Worm (Caenorhabditis elegans) whole organism, L2 larva: ENCODE data around the gene nono-1.
A peak's percentile ranks its signal among the peaks of the same experiment; 100 is the strongest.

Source experiments
- C34F6.9 ChIP-seq: fragments of 150-350 bp; optimal IDR thresholded peaks from 2 replicates; lab custom pipeline; 2014; ENCODE audit warnings: missing biosample characterization, missing genetic modification characterization
- F13H6.1 ChIP-seq: sonication (generic microtip); optimal IDR thresholded peaks from 2 replicates; lab custom pipeline; 2016; ENCODE audit warnings: missing genetic modification characterization, missing compliant biosample characterization
- R02D3.7 ChIP-seq: fragments of 150-350 bp; optimal IDR thresholded peaks from 2 replicates; lab custom pipeline; 2014; ENCODE audit warnings: missing biosample characterization, missing genetic modification characterization
- Y55F3AM.14 ChIP-seq: fragments of 200-800 bp; sonication (Bioruptor generic); optimal IDR thresholded peaks from 2 replicates; lab custom pipeline; 2018; ENCODE audit warnings: mild to moderate bottlenecking, missing genetic modification characterization, missing compliant biosample characterization
- aly-2 ChIP-seq: fragments of 150-350 bp; optimal IDR thresholded peaks from 2 replicates; lab custom pipeline; 2014; ENCODE audit warnings: missing biosample characterization, missing genetic modification characterization
- ama-1 ChIP-seq: fragments of 150-350 bp; optimal IDR thresholded peaks from 2 replicates; lab custom pipeline; 2018; ENCODE audit warnings: inconsistent platforms
- blmp-1 ChIP-seq: sonication (generic microtip); optimal IDR thresholded peaks from 2 replicates; lab custom pipeline; 2017; ENCODE audit warnings: missing genetic modification characterization, mild to moderate bottlenecking, missing compliant biosample characterization, antibody characterized with exemption, moderate library complexity; ENCODE audit not compliant: insufficient read depth
- ceh-82 ChIP-seq: fragments of 150-350 bp; optimal IDR thresholded peaks from 2 replicates; lab custom pipeline; 2014; ENCODE audit warnings: missing biosample characterization, missing genetic modification characterization
- crh-2 ChIP-seq: sonication (generic microtip); optimal IDR thresholded peaks from 2 replicates; lab custom pipeline; 2017; ENCODE audit warnings: missing biosample characterization, missing genetic modification characterization
- egl-27 ChIP-seq: sonication (generic microtip); optimal IDR thresholded peaks from 3 replicates; lab custom pipeline; 2017; ENCODE audit warnings: missing biosample characterization, missing genetic modification reagents, missing genetic modification characterization
- elt-1 ChIP-seq: fragments of 150-350 bp; optimal IDR thresholded peaks from 2 replicates; lab custom pipeline; 2014; ENCODE audit warnings: missing biosample characterization, missing genetic modification characterization
- elt-3 ChIP-seq: sonication (generic microtip); optimal IDR thresholded peaks from 2 replicates; lab custom pipeline; 2017; ENCODE audit warnings: missing biosample characterization, missing genetic modification characterization
- fos-1 ChIP-seq: fragments of 150-350 bp; optimal IDR thresholded peaks from 2 replicates; lab custom pipeline; 2014; ENCODE audit warnings: missing biosample characterization, missing genetic modification characterization
- gmeb-1 ChIP-seq: fragments of 150-350 bp; optimal IDR thresholded peaks from 2 replicates; lab custom pipeline; 2014; ENCODE audit warnings: missing biosample characterization, missing genetic modification characterization
- lin-11 ChIP-seq: fragments of 150-350 bp; sonication (generic microtip); optimal IDR thresholded peaks from 2 replicates; lab custom pipeline; 2014; ENCODE audit warnings: missing biosample characterization, missing genetic modification characterization, inconsistent platforms, mixed read lengths
- lsy-2 ChIP-seq, 2 experiments: fragments of 150-350 bp in 1 of 2; sonication (generic microtip) in 1 of 2; optimal IDR thresholded peaks; 2 replicates each; lab custom pipeline; 2014 to 2017; ENCODE audit warnings: missing biosample characterization in 2 of 2, missing genetic modification characterization in 2 of 2
- mab-5 ChIP-seq: fragments of 150-350 bp; optimal IDR thresholded peaks from 2 replicates; lab custom pipeline; 2014; ENCODE audit warnings: missing biosample characterization, missing genetic modification characterization
- mdl-1 ChIP-seq, 2 experiments: fragments of 150-350 bp in 1 of 2; sonication (generic microtip) in 1 of 2; optimal IDR thresholded peaks; 2 replicates each; lab custom pipeline; 2017; ENCODE audit warnings: missing biosample characterization in 2 of 2, missing genetic modification characterization in 2 of 2
- nhr-10 ChIP-seq: sonication (generic microtip); optimal IDR thresholded peaks from 2 replicates; lab custom pipeline; 2017; ENCODE audit warnings: missing biosample characterization, missing genetic modification characterization
- nhr-12 ChIP-seq: fragments of 150-350 bp; optimal IDR thresholded peaks from 2 replicates; lab custom pipeline; 2014; ENCODE audit warnings: missing biosample characterization, missing genetic modification characterization
- nhr-129 ChIP-seq: fragments of 150-350 bp; optimal IDR thresholded peaks from 2 replicates; lab custom pipeline; 2014; ENCODE audit warnings: missing biosample characterization, missing genetic modification characterization
- nhr-21 ChIP-seq: fragments of 150-350 bp; optimal IDR thresholded peaks from 2 replicates; lab custom pipeline; 2014; ENCODE audit warnings: missing biosample characterization, missing genetic modification characterization
- nhr-23 ChIP-seq: fragments of 150-350 bp; optimal IDR thresholded peaks from 2 replicates; lab custom pipeline; 2014; ENCODE audit warnings: missing biosample characterization, missing genetic modification reagents, missing genetic modification characterization
- nhr-25 ChIP-seq: fragments of 150-350 bp; sonication (generic microtip); optimal IDR thresholded peaks from 3 replicates; lab custom pipeline; 2014; ENCODE audit warnings: missing biosample characterization, missing genetic modification characterization
- nhr-77 ChIP-seq: fragments of 150-350 bp; optimal IDR thresholded peaks from 2 replicates; lab custom pipeline; 2014; ENCODE audit warnings: missing biosample characterization, missing genetic modification characterization
- peb-1 ChIP-seq: fragments of 150-350 bp; optimal IDR thresholded peaks from 2 replicates; lab custom pipeline; 2014; ENCODE audit warnings: missing biosample characterization, missing genetic modification characterization
- sem-4 ChIP-seq: fragments of 150-350 bp; optimal IDR thresholded peaks from 2 replicates; lab custom pipeline; 2014; ENCODE audit warnings: missing biosample characterization, missing genetic modification reagents, missing genetic modification characterization
- skn-1 ChIP-seq: sonication (generic microtip); optimal IDR thresholded peaks from 2 replicates; lab custom pipeline; 2017; ENCODE audit warnings: missing biosample characterization, missing genetic modification characterization
- sma-3 ChIP-seq: sonication (generic microtip); optimal IDR thresholded peaks from 2 replicates; lab custom pipeline; 2016; ENCODE audit warnings: missing genetic modification reagents, missing genetic modification characterization, missing compliant biosample characterization
- sma-9 ChIP-seq, 2 experiments: fragments of 150-350 bp in 1 of 2; sonication (generic microtip) in 1 of 2; optimal IDR thresholded peaks; 2 replicates each; lab custom pipeline; 2014 to 2016; ENCODE audit warnings: missing genetic modification characterization in 2 of 2, mild to moderate bottlenecking in 1 of 2, missing biosample characterization in 1 of 2, missing compliant biosample characterization in 1 of 2, missing genetic modification reagents in 1 of 2, moderate library complexity in 1 of 2
- unc-39 ChIP-seq: fragments of 150-350 bp; optimal IDR thresholded peaks from 2 replicates; lab custom pipeline; 2014; ENCODE audit warnings: missing biosample characterization, missing genetic modification characterization
- unc-55 ChIP-seq: fragments of 150-350 bp; sonication (generic microtip); optimal IDR thresholded peaks from 3 replicates; lab custom pipeline; 2014; ENCODE audit warnings: missing biosample characterization, missing genetic modification reagents, missing genetic modification characterization
- zag-1 ChIP-seq: fragments of 150-350 bp; optimal IDR thresholded peaks from 2 replicates; lab custom pipeline; 2014; ENCODE audit warnings: missing biosample characterization, missing genetic modification characterization
- ztf-1 ChIP-seq: fragments of 200-800 bp; sonication (Bioruptor generic); conservative IDR thresholded peaks from 2 replicates; pipeline ENCODE4 v1.3.6; 2022; ENCODE audit warnings: missing genetic modification characterization, missing compliant biosample characterization
- ztf-11 ChIP-seq: sonication (generic microtip); optimal IDR thresholded peaks from 2 replicates; lab custom pipeline; 2017; ENCODE audit warnings: missing biosample characterization, missing genetic modification characterization

The nono-1 gene

ce11 chrIII:5951589-5952378 lies 6.3 kb downstream of the nono-1 start (continued):
- TF ChIP-seq unc-39 (no peak), F13H6.1 (tag; lab: Kevin White, UChicago) (no peak), ztf-11 (tag; lab: Kevin White, UChicago) (no peak), peb-1 (tag; lab: Kevin White, UChicago) (no peak), aly-2 (no peak), skn-1 (no peak), mdl-1 (tag; optimal IDR thresholded peaks at IDR 0.05; lab: Kevin White, UChicago) (peak; percentile 12 to 43), R02D3.7 (tag; lab: Kevin White, UChicago) (no peak), sma-3 (GFP tag; lab: Kevin White, UChicago) (peak; percentile 69), crh-2 (tag; lab: Kevin White, UChicago) (peak; percentile 25), C34F6.9 (tag; lab: Kevin White, UChicago) (no peak), mab-5 (tag; lab: Kevin White, UChicago) (no peak), nhr-12 (tag; lab: Kevin White, UChicago) (no peak), elt-3 (tag; lab: Kevin White, UChicago) (no peak), egl-27 (tag; lab: Kevin White, UChicago) (no peak), nhr-10 (no peak), nhr-21 (tag; lab: Kevin White, UChicago) (no peak), nhr-23 (tag; lab: Kevin White, UChicago) (no peak), nhr-77 (no peak), lsy-2 (tag; optimal IDR thresholded peaks at IDR 0.05; lab: Kevin White, UChicago) (peak in 1 of 2 experiments; percentile 38), lin-11 (tag; lab: Kevin White, UChicago) (no peak), elt-1 (tag; lab: Kevin White, UChicago) (no peak)

- TF ChIP-seq F13H6.1 (tag; lab: Kevin White, UChicago) = peak; percentile 15
- TF ChIP-seq unc-39 = no peak
- TF ChIP-seq, all 48 proteins: peak for 1
These were observed 7.2 kb downstream of the nono-1 start for ce11 chrIII:5950756-5951345.

- peak in 1 of 2 experiments; percentile 35 for TF ChIP-seq lsy-2 (tag; optimal IDR thresholded peaks at IDR 0.05; lab: Kevin White, UChicago)
- TF ChIP-seq F13H6.1 (tag; lab: Kevin White, UChicago) = peak; percentile 55
- peak; percentile 19 for TF ChIP-seq zag-1 (tag; lab: Kevin White, UChicago)
- TF ChIP-seq nhr-25 (tag; lab: Kevin White, UChicago) = no peak
- no peak for TF ChIP-seq ceh-82 (tag; lab: Kevin White, UChicago)
- TF ChIP-seq sma-9 (GFP tag; optimal IDR thresholded peaks at IDR 0.05; lab: Kevin White, UChicago) = peak; percentile 55
- TF ChIP-seq sma-9 (tag; optimal IDR thresholded peaks at IDR 0.05; lab: Kevin White, UChicago) = no peak
- peak; percentile 33 for TF ChIP-seq ama-1 (lab: Kevin White, UChicago)
- TF ChIP-seq elt-3 (tag; lab: Kevin White, UChicago) = no peak
- TF ChIP-seq nhr-10 = no peak
- peak; percentile 57 for TF ChIP-seq nhr-129 (tag; lab: Kevin White, UChicago)
- peak; percentile 71 for TF ChIP-seq unc-55 (GFP tag; lab: Kevin White, UChicago)
- no peak for TF ChIP-seq blmp-1 (tag; lab: Kevin White, UChicago)
- TF ChIP-seq ztf-1 (GFP tag; lab: Robert Waterston, UW) = no peak
- TF ChIP-seq C34F6.9 (tag; lab: Kevin White, UChicago) = peak; percentile 61
- TF ChIP-seq, all 48 proteins: peak for 8
These were observed 8.2 kb downstream of the nono-1 start for ce11 chrIII:5949817-5950216.

- TF ChIP-seq mab-5 (tag; lab: Kevin White, UChicago) (no peak), nhr-21 (tag; lab: Kevin White, UChicago) (no peak), Y55F3AM.14 (GFP tag; lab: Kevin White, UChicago) (no peak), nhr-129 (tag; lab: Kevin White, UChicago) (no peak), ztf-1 (GFP tag; lab: Robert Waterston, UW) (no peak), nhr-10 (no peak), C34F6.9 (tag; lab: Kevin White, UChicago) (no peak), zag-1 (tag; lab: Kevin White, UChicago) (no peak), gmeb-1 (tag; lab: Kevin White, UChicago) (no peak), sem-4 (tag; lab: Kevin White, UChicago) (no peak), sma-3 (GFP tag; lab: Kevin White, UChicago) (no peak), fos-1 (no peak), nhr-77 (no peak), skn-1 (no peak), mdl-1 (tag; optimal IDR thresholded peaks at IDR 0.05; lab: Kevin White, UChicago) (no peak), crh-2 (tag; lab: Kevin White, UChicago) (no peak), nhr-23 (tag; lab: Kevin White, UChicago) (no peak), elt-1 (tag; lab: Kevin White, UChicago) (no peak), ceh-82 (tag; lab: Kevin White, UChicago) (no peak), lsy-2 (tag; optimal IDR thresholded peaks at IDR 0.05; lab: Kevin White, UChicago) (no peak)
- TF ChIP-seq, all 48 proteins: peak for 0
These were observed 9.1 kb downstream of the nono-1 start for ce11 chrIII:5948986-5949385.
